Worm (Caenorhabditis elegans) whole organism, young adult: ENCODE measurements around the gene twk-9.

Source experiments
- B0019.2 ChIP-seq: fragments of 200-800 bp; sonication (Bioruptor generic); conservative IDR thresholded peaks from 2 replicates; pipeline ENCODE4 v1.3.6; 2022; ENCODE audit warnings: missing genetic modification reagents, missing genetic modification characterization, missing compliant biosample characterization
- B0261.1 ChIP-seq: sonication (generic microtip); optimal IDR thresholded peaks from 2 replicates; lab custom pipeline; 2016; ENCODE audit warnings: mild to moderate bottlenecking, missing genetic modification characterization, moderate library complexity, missing compliant biosample characterization
- K11D2.4 ChIP-seq: fragments of 200-800 bp; sonication (Bioruptor generic); IDR thresholded peaks from 2 replicates; pipeline ENCODE4 v1.3.6; 2022; ENCODE audit warnings: missing genetic modification reagents, missing genetic modification characterization, missing compliant biosample characterization
- T07F8.4 ChIP-seq: sonication (generic microtip); optimal IDR thresholded peaks from 2 replicates; lab custom pipeline; 2016; ENCODE audit warnings: mild to moderate bottlenecking, missing genetic modification characterization, moderate library complexity, missing compliant biosample characterization
- Y53G8AR.9 ChIP-seq: fragments of 200-800 bp; sonication (Bioruptor generic); conservative IDR thresholded peaks from 2 replicates; pipeline ENCODE4 v1.3.6; 2022; ENCODE audit warnings: missing genetic modification reagents, missing genetic modification characterization, missing compliant biosample characterization
- Y95B8A.8 ChIP-seq: fragments of 200-800 bp; sonication (Bioruptor generic); IDR thresholded peaks from 2 replicates; pipeline ENCODE4 v1.3.6; 2022; ENCODE audit warnings: missing genetic modification reagents, missing genetic modification characterization, missing compliant biosample characterization
- ZK185.1 ChIP-seq: sonication (generic microtip); optimal IDR thresholded peaks from 2 replicates; lab custom pipeline; 2016; ENCODE audit warnings: mild to moderate bottlenecking, missing genetic modification characterization, missing compliant biosample characterization; ENCODE audit not compliant: poor library complexity, severe bottlenecking
- akir-1 ChIP-seq: fragments of 200-800 bp; sonication (Bioruptor generic); optimal IDR thresholded peaks from 2 replicates; lab custom pipeline; 2018; ENCODE audit warnings: mild to moderate bottlenecking, missing genetic modification characterization, moderate library complexity, missing compliant biosample characterization
- ama-1 ChIP-seq, 3 experiments: fragments of 150-350 bp in 1 of 3; sonication (generic microtip) in 2 of 3; optimal IDR thresholded peaks; 2 replicates each; lab custom pipeline; 2014 to 2018; ENCODE audit warnings: missing biosample characterization in 2 of 3, missing genetic modification characterization in 2 of 3, missing genetic modification reagents in 2 of 3
- attf-3 ChIP-seq: fragments of 200-800 bp; sonication (Bioruptor generic); conservative IDR thresholded peaks from 2 replicates; pipeline ENCODE4 v1.3.6; 2022; ENCODE audit warnings: missing genetic modification reagents, missing genetic modification characterization, missing compliant biosample characterization
- attf-6 ChIP-seq: fragments of 200-800 bp; sonication (Bioruptor generic); IDR thresholded peaks from 2 replicates; pipeline ENCODE4 v1.3.6; 2022; ENCODE audit warnings: missing genetic modification reagents, missing genetic modification characterization, missing compliant biosample characterization
- bed-1 ChIP-seq: fragments of 200-800 bp; sonication (Bioruptor generic); IDR thresholded peaks from 2 replicates; pipeline ENCODE4 v1.3.6; 2022; ENCODE audit warnings: missing genetic modification reagents, missing genetic modification characterization, missing compliant biosample characterization
- cebp-1 ChIP-seq, 2 experiments: fragments of 200-800 bp in 1 of 2; sonication (Bioruptor generic) in 1 of 2; sonication (generic microtip) in 1 of 2; IDR thresholded peaks in 1 of 2; optimal IDR thresholded peaks in 1 of 2; 2 replicates each; pipeline versions ENCODE4 v1.3.6 to Lab custom; 2017 to 2022; ENCODE audit warnings: missing compliant biosample characterization in 2 of 2, missing genetic modification characterization in 2 of 2, mild to moderate bottlenecking in 1 of 2, missing genetic modification reagents in 1 of 2, moderate library complexity in 1 of 2
- ceh-100 ChIP-seq: fragments of 200-800 bp; sonication (Bioruptor generic); IDR thresholded peaks from 2 replicates; pipeline ENCODE4 v1.3.6; 2022; ENCODE audit warnings: missing genetic modification reagents, missing genetic modification characterization, missing compliant biosample characterization
- ceh-58 ChIP-seq: fragments of 200-800 bp; sonication (Bioruptor generic); IDR thresholded peaks from 2 replicates; pipeline ENCODE4 v1.3.6; 2022; ENCODE audit warnings: missing genetic modification characterization, missing compliant biosample characterization
- ceh-79 ChIP-seq: sonication (generic microtip); optimal IDR thresholded peaks from 2 replicates; lab custom pipeline; 2017; ENCODE audit warnings: mild to moderate bottlenecking, missing genetic modification characterization, missing compliant biosample characterization
- ceh-91 ChIP-seq: fragments of 200-800 bp; sonication (Bioruptor generic); IDR thresholded peaks from 2 replicates; pipeline ENCODE4 v1.3.6; 2022; ENCODE audit warnings: missing genetic modification reagents, missing genetic modification characterization, missing compliant biosample characterization
- chd-7 ChIP-seq: sonication (generic microtip); optimal IDR thresholded peaks from 2 replicates; lab custom pipeline; 2016; ENCODE audit warnings: mild to moderate bottlenecking, missing genetic modification characterization, moderate library complexity, missing compliant biosample characterization
- die-1 ChIP-seq: sonication (generic microtip); optimal IDR thresholded peaks from 2 replicates; lab custom pipeline; 2016; ENCODE audit warnings: missing genotype, mild to moderate bottlenecking, missing genetic modification characterization, missing compliant biosample characterization
- efl-1 ChIP-seq: fragments of 150-350 bp; optimal IDR thresholded peaks from 2 replicates; lab custom pipeline; 2014; ENCODE audit warnings: missing biosample characterization, missing genetic modification reagents, missing genetic modification characterization
- egl-18 ChIP-seq: fragments of 200-800 bp; sonication (Bioruptor generic); IDR thresholded peaks from 2 replicates; pipeline ENCODE4 v1.3.6; 2022; ENCODE audit warnings: missing genetic modification reagents, missing genetic modification characterization, missing compliant biosample characterization
- ets-4 ChIP-seq: fragments of 200-800 bp; sonication (Bioruptor generic); optimal IDR thresholded peaks from 2 replicates; lab custom pipeline; 2018; ENCODE audit warnings: mild to moderate bottlenecking, missing genetic modification characterization, missing compliant biosample characterization
- gei-17 ChIP-seq: fragments of 200-800 bp; sonication (Bioruptor generic); optimal IDR thresholded peaks from 2 replicates; lab custom pipeline; 2018; ENCODE audit warnings: mild to moderate bottlenecking, missing genetic modification characterization, missing compliant biosample characterization
- him-1 ChIP-seq: sonication (generic microtip); optimal IDR thresholded peaks from 2 replicates; lab custom pipeline; 2016; ENCODE audit warnings: missing genotype, missing genetic modification reagents, missing genetic modification characterization, missing compliant biosample characterization
- hmg-1.2 ChIP-seq: fragments of 200-800 bp; sonication (Bioruptor generic); IDR thresholded peaks from 2 replicates; pipeline ENCODE4 v1.3.6; 2022; ENCODE audit warnings: missing genetic modification reagents, missing genetic modification characterization, missing compliant biosample characterization
- hrde-1 ChIP-seq: sonication (generic microtip); optimal IDR thresholded peaks from 2 replicates; lab custom pipeline; 2016; ENCODE audit warnings: missing genetic modification characterization, mild to moderate bottlenecking, missing compliant biosample characterization, moderate library complexity, missing genotype, missing genetic modification reagents, borderline replicate concordance
- hsf-1 ChIP-seq: fragments of 200-800 bp; sonication (Bioruptor generic); IDR thresholded peaks from 2 replicates; pipeline ENCODE4 v1.3.6; 2022; ENCODE audit warnings: missing genetic modification reagents, missing genetic modification characterization, missing compliant biosample characterization
- lag-1 ChIP-seq: fragments of 200-800 bp; sonication (Bioruptor generic); IDR thresholded peaks from 2 replicates; pipeline ENCODE4 v1.3.6; 2022; ENCODE audit warnings: missing genetic modification reagents, missing genetic modification characterization, missing compliant biosample characterization
- lin-26 ChIP-seq: fragments of 200-800 bp; sonication (Bioruptor generic); IDR thresholded peaks from 2 replicates; pipeline ENCODE4 v1.3.6; 2022; ENCODE audit warnings: missing genetic modification reagents, missing genetic modification characterization, missing compliant biosample characterization
- lin-40 ChIP-seq: sonication (generic microtip); optimal IDR thresholded peaks from 2 replicates; lab custom pipeline; 2016; ENCODE audit warnings: missing genetic modification characterization, mild to moderate bottlenecking, missing compliant biosample characterization, missing genotype, missing genetic modification reagents
- lir-1 ChIP-seq: fragments of 200-800 bp; sonication (Bioruptor generic); conservative IDR thresholded peaks from 2 replicates; pipeline ENCODE4 v1.3.6; 2022; ENCODE audit warnings: missing genetic modification reagents, missing genetic modification characterization, missing compliant biosample characterization
- madf-10 ChIP-seq: sonication (generic microtip); optimal IDR thresholded peaks from 2 replicates; lab custom pipeline; 2016; ENCODE audit warnings: mild to moderate bottlenecking, missing genetic modification characterization, missing compliant biosample characterization
- nhr-90 ChIP-seq: sonication (generic microtip); optimal IDR thresholded peaks from 2 replicates; lab custom pipeline; 2016; ENCODE audit warnings: missing genotype, mild to moderate bottlenecking, missing genetic modification characterization, missing compliant biosample characterization
- pbrm-1 ChIP-seq: fragments of 200-800 bp; sonication (Bioruptor generic); IDR thresholded peaks from 2 replicates; pipeline ENCODE4 v1.3.6; 2022; ENCODE audit warnings: missing genetic modification reagents, missing genetic modification characterization, missing compliant biosample characterization
- rcor-1 ChIP-seq: fragments of 200-800 bp; sonication (Bioruptor generic); IDR thresholded peaks from 2 replicates; pipeline ENCODE4 v1.3.6; 2022; ENCODE audit warnings: missing genetic modification reagents, missing genetic modification characterization, missing compliant biosample characterization
- repo-1 ChIP-seq: sonication (generic microtip); optimal IDR thresholded peaks from 2 replicates; lab custom pipeline; 2017; ENCODE audit warnings: mild to moderate bottlenecking, missing genetic modification characterization, missing compliant biosample characterization
- snpc-1.1 ChIP-seq: sonication (generic microtip); optimal IDR thresholded peaks from 2 replicates; lab custom pipeline; 2017; ENCODE audit warnings: missing genetic modification characterization, mild to moderate bottlenecking, missing compliant biosample characterization, antibody characterized with exemption, moderate library complexity, missing genotype, missing genetic modification reagents; ENCODE audit not compliant: insufficient read depth
- snpc-4 ChIP-seq, 5 experiments: fragments of 150-350 bp in 1 of 5; sonication (generic microtip) in 4 of 5; optimal IDR thresholded peaks; 2 replicates each; lab custom pipeline; 2014 to 2018; ENCODE audit warnings: missing genetic modification characterization in 5 of 5, missing biosample characterization in 3 of 5, antibody characterized with exemption in 2 of 5, mild to moderate bottlenecking in 2 of 5, missing compliant biosample characterization in 2 of 5, missing genotype in 2 of 5, moderate library complexity in 2 of 5, missing genetic modification reagents in 1 of 5
- zim-3 ChIP-seq: sonication (generic microtip); optimal IDR thresholded peaks from 2 replicates; lab custom pipeline; 2017; ENCODE audit warnings: mild to moderate bottlenecking, missing genetic modification characterization, moderate library complexity, missing compliant biosample characterization
- ztf-22 ChIP-seq: fragments of 200-800 bp; sonication (Bioruptor generic); optimal IDR thresholded peaks from 2 replicates; lab custom pipeline; 2018; ENCODE audit warnings: mild to moderate bottlenecking, missing genetic modification characterization, moderate library complexity, missing compliant biosample characterization
- ztf-25 ChIP-seq: fragments of 200-800 bp; sonication (Bioruptor generic); IDR thresholded peaks from 2 replicates; pipeline ENCODE4 v1.3.6; 2022; ENCODE audit warnings: missing genetic modification reagents, missing genetic modification characterization, missing compliant biosample characterization
- ztf-26 ChIP-seq: sonication (generic microtip); optimal IDR thresholded peaks from 2 replicates; lab custom pipeline; 2017; ENCODE audit warnings: missing genetic modification characterization, missing compliant biosample characterization
- ztf-28 ChIP-seq: fragments of 200-800 bp; sonication (Bioruptor generic); IDR thresholded peaks from 2 replicates; pipeline ENCODE4 v1.3.6; 2022; ENCODE audit warnings: missing genetic modification reagents, missing genetic modification characterization, missing compliant biosample characterization
- ztf-3 ChIP-seq: fragments of 200-800 bp; sonication (Bioruptor generic); optimal IDR thresholded peaks from 2 replicates; lab custom pipeline; 2018; ENCODE audit warnings: mild to moderate bottlenecking, missing genetic modification characterization, missing compliant biosample characterization
- ztf-6 ChIP-seq: fragments of 200-800 bp; sonication (Bioruptor generic); IDR thresholded peaks from 2 replicates; pipeline ENCODE4 v1.3.6; 2022; ENCODE audit warnings: missing genetic modification reagents, missing genetic modification characterization, missing compliant biosample characterization

twk-9 gene

ce11 chrIV:9669969-9670368 lies 23.0 kb upstream of the twk-9 start (continued):
- TF ChIP-seq ZK185.1 (tag; lab: Kevin White, UChicago), result no peak
- TF ChIP-seq ztf-28 (GFP tag; lab: Robert Waterston, UW), result no peak
- TF ChIP-seq chd-7 (tag; lab: Kevin White, UChicago), result peak; percentile 55
- no peak for TF ChIP-seq akir-1 (GFP tag; lab: Kevin White, UChicago)
- no peak for TF ChIP-seq zim-3 (tag; lab: Kevin White, UChicago)
- TF ChIP-seq lag-1 (GFP tag; lab: Robert Waterston, UW), result no peak
- no peak for TF ChIP-seq ztf-6 (GFP tag; lab: Robert Waterston, UW)
- TF ChIP-seq K11D2.4 (GFP tag; lab: Robert Waterston, UW), result 0 out of 2 replicates have a peak, but pooled peaks have one; percentile 39
- TF ChIP-seq Y53G8AR.9 (GFP tag; lab: Robert Waterston, UW), result no peak
- TF ChIP-seq efl-1, result no peak
- TF ChIP-seq ztf-26 (tag; lab: Kevin White, UChicago), result peak; percentile 12
- TF ChIP-seq bed-1, result no peak
- TF ChIP-seq madf-10 (tag; lab: Kevin White, UChicago), result no peak
- TF ChIP-seq lin-26, result peak; percentile 62; the same call in 1 of the 2 replicates
- TF ChIP-seq pbrm-1 (GFP tag; lab: Robert Waterston, UW), result no peak
- TF ChIP-seq ets-4 (GFP tag; lab: Kevin White, UChicago), result no peak
- TF ChIP-seq lir-1 (GFP tag; lab: Robert Waterston, UW), result no peak
- no peak for TF ChIP-seq cebp-1 (GFP tag; IDR thresholded peaks at IDR 0.05; lab: Robert Waterston, UW)
- TF ChIP-seq cebp-1 (tag; optimal IDR thresholded peaks at IDR 0.05; lab: Kevin White, UChicago), result peak; percentile 36
- no peak for TF ChIP-seq gei-17
- TF ChIP-seq ceh-79 (tag; lab: Kevin White, UChicago), result no peak
- TF ChIP-seq snpc-4 (GFP tag; optimal IDR thresholded peaks at IDR 0.05; lab: Kevin White, UChicago), result no peak
- TF ChIP-seq snpc-4 (tag; optimal IDR thresholded peaks at IDR 0.05; lab: Kevin White, UChicago), result no peak
- no peak for TF ChIP-seq hsf-1 (GFP tag; lab: Robert Waterston, UW)
- TF ChIP-seq hrde-1 (tag; lab: Kevin White, UChicago), result no peak
- peak; percentile 64 for TF ChIP-seq hmg-1.2
- no peak for TF ChIP-seq ztf-3
- TF ChIP-seq ztf-22 (GFP tag; lab: Kevin White, UChicago), result no peak
- no peak for TF ChIP-seq B0261.1 (tag; lab: Kevin White, UChicago)
- TF ChIP-seq egl-18, result 0 out of 2 replicates have a peak, but pooled peaks have one; percentile 4
- no peak for TF ChIP-seq ama-1 (optimal IDR thresholded peaks at IDR 0.05; lab: Kevin White, UChicago)
- TF ChIP-seq ama-1 (GFP tag; optimal IDR thresholded peaks at IDR 0.05; lab: Kevin White, UChicago), result no peak
- no peak for TF ChIP-seq ceh-100 (GFP tag; lab: Robert Waterston, UW)
- no peak for TF ChIP-seq ztf-25 (GFP tag; lab: Robert Waterston, UW)
- no peak for TF ChIP-seq die-1 (tag; lab: Kevin White, UChicago)
- TF ChIP-seq Y95B8A.8 (GFP tag; lab: Robert Waterston, UW), result no peak

- no peak for TF ChIP-seq repo-1
- TF ChIP-seq T07F8.4 (tag; lab: Kevin White, UChicago), result no peak
- no peak for TF ChIP-seq ets-4 (GFP tag; lab: Kevin White, UChicago)
- no peak for TF ChIP-seq Y53G8AR.9 (GFP tag; lab: Robert Waterston, UW)
- no peak for TF ChIP-seq lag-1 (GFP tag; lab: Robert Waterston, UW)
- no peak for TF ChIP-seq snpc-1.1 (tag; lab: Kevin White, UChicago)
- TF ChIP-seq ceh-91, result no peak
- no peak for TF ChIP-seq attf-6 (GFP tag; lab: Robert Waterston, UW)
- peak; percentile 67 for TF ChIP-seq lin-40 (tag; lab: Kevin White, UChicago)
- TF ChIP-seq hrde-1 (tag; lab: Kevin White, UChicago), result no peak
- no peak for TF ChIP-seq attf-3
- TF ChIP-seq nhr-90 (tag; lab: Kevin White, UChicago), result no peak
- no peak for TF ChIP-seq cebp-1 (GFP tag; IDR thresholded peaks at IDR 0.05; lab: Robert Waterston, UW)
- peak; percentile 74 for TF ChIP-seq cebp-1 (tag; optimal IDR thresholded peaks at IDR 0.05; lab: Kevin White, UChicago)
- TF ChIP-seq rcor-1 (GFP tag; lab: Robert Waterston, UW), result no peak
- no peak for TF ChIP-seq K11D2.4 (GFP tag; lab: Robert Waterston, UW)
- no peak for TF ChIP-seq ceh-58
- no peak for TF ChIP-seq him-1 (tag; lab: Kevin White, UChicago)
- TF ChIP-seq B0019.2 (GFP tag; lab: Robert Waterston, UW), result no peak
These were observed 21.8 kb upstream of the twk-9 start for ce11 chrIV:9671001-9671652.
